Fruit fly (Drosophila melanogaster) whole organism, wandering third instar larva: ENCODE data around the gene CG13390.

ENCODE experiments used
- Abd-B ChIP-seq: fragments of >200 bp; optimal IDR thresholded peaks from 2 replicates; lab custom pipeline; 2017; ENCODE audit warnings: missing biosample characterization, missing genetic modification characterization
- fru ChIP-seq: fragments of 200-800 bp; sonication (Bioruptor generic); optimal IDR thresholded peaks from 3 replicates; lab custom pipeline; 2016; ENCODE audit warnings: missing biosample characterization, mild to moderate bottlenecking, missing genetic modification characterization
- psq ChIP-seq: fragments of 200-800 bp; sonication (Bioruptor generic); optimal IDR thresholded peaks from 3 replicates; lab custom pipeline; 2017; ENCODE audit warnings: missing biosample characterization, mild to moderate bottlenecking, missing genetic modification characterization, moderate library complexity
- sv ChIP-seq: fragments of 200-800 bp; sonication (Bioruptor generic); optimal IDR thresholded peaks from 3 replicates; lab custom pipeline; 2016; ENCODE audit warnings: missing biosample characterization, missing genetic modification characterization

DNA sequence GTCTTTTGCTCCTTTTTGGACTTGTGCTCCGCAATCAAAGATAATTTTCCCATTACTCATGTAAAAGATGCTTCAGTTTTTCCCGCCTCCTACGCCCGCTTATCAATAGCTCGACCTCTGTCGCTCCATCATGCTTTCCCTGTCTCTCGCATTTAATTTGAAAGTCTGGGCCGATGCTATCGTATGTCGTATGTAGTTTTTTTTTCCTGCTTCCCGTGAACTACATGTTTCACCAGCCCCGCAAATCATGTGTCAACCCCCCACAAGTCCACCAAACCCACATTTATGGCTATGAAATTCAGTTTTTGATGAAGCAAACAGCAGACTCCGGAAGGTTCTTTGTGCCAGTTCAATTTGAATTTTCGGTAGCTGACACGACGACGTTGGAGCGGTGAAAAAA, 34.2 kb downstream of the CG13390 start, which contains the start of gene CG14273:
- no peak for TF ChIP-seq psq (GFP tag; lab: Kevin White, UChicago)
- no peak for TF ChIP-seq Abd-B (GFP tag; lab: Kevin White, UChicago)
- no peak for TF ChIP-seq fru (GFP tag; lab: Kevin White, UChicago)
- no peak for TF ChIP-seq sv (GFP tag; lab: Kevin White, UChicago)
